Worm (Caenorhabditis elegans) whole organism, L4 larva: ENCODE measurements around the gene spp-26.

Experiments
- F10B5.3 ChIP-seq: sonication (generic microtip); optimal IDR thresholded peaks from 2 replicates; lab custom pipeline; 2016; ENCODE audit warnings: mild to moderate bottlenecking, missing genetic modification characterization, missing compliant biosample characterization
- R02D3.7 ChIP-seq: fragments of 150-350 bp; sonication (generic microtip); optimal IDR thresholded peaks from 3 replicates; lab custom pipeline; 2014; ENCODE audit warnings: missing biosample characterization, missing genetic modification characterization
- T26A8.4 ChIP-seq: fragments of 200-800 bp; sonication (Bioruptor generic); IDR thresholded peaks from 2 replicates; pipeline ENCODE4 v1.3.6; 2022; ENCODE audit warnings: missing genetic modification characterization, missing compliant biosample characterization
- Y75B8A.6 ChIP-seq: fragments of 200-800 bp; sonication (Bioruptor generic); IDR thresholded peaks from 2 replicates; pipeline ENCODE4 v1.3.6; 2022; ENCODE audit warnings: missing genetic modification reagents, missing genetic modification characterization, missing compliant biosample characterization
- ZK337.2 ChIP-seq: fragments of 200-800 bp; sonication (Bioruptor generic); IDR thresholded peaks from 2 replicates; pipeline ENCODE4 v1.3.6; 2022; ENCODE audit warnings: missing genetic modification reagents, missing genetic modification characterization, missing compliant biosample characterization
- ZK546.5 ChIP-seq, 2 experiments: sonication (generic microtip); optimal IDR thresholded peaks; 2 replicates each; lab custom pipeline; 2017; ENCODE audit warnings: missing biosample characterization in 2 of 2, missing genetic modification characterization in 2 of 2
- aha-1 ChIP-seq: fragments of 150-350 bp; peaks from one replicate; lab custom pipeline; 2014; ENCODE audit warnings: missing biosample characterization, missing genetic modification characterization
- ceh-44 ChIP-seq: fragments of 200-800 bp; sonication (Bioruptor generic); IDR thresholded peaks from 2 replicates; pipeline ENCODE4 v1.3.6; 2022; ENCODE audit warnings: missing genetic modification reagents, missing genetic modification characterization, missing compliant biosample characterization
- ceh-82 ChIP-seq: sonication (generic microtip); optimal IDR thresholded peaks from 2 replicates; lab custom pipeline; 2017; ENCODE audit warnings: missing biosample characterization, missing genetic modification characterization
- ctbp-1 ChIP-seq: fragments of 200-800 bp; sonication (Bioruptor generic); IDR thresholded peaks from 2 replicates; pipeline ENCODE4 v1.3.6; 2022; ENCODE audit warnings: missing genetic modification reagents, missing genetic modification characterization, missing compliant biosample characterization
- daf-16 ChIP-seq, 3 experiments: sonication (generic microtip); optimal IDR thresholded peaks; 2 replicates each; lab custom pipeline; 2016 to 2017; ENCODE audit warnings: missing genetic modification characterization in 3 of 3, missing genetic modification reagents in 3 of 3, mild to moderate bottlenecking in 2 of 3, missing compliant biosample characterization in 2 of 3, missing biosample characterization in 1 of 3, moderate library complexity in 1 of 3
- dmd-6 ChIP-seq: fragments of 200-800 bp; sonication (Bioruptor generic); IDR thresholded peaks from 2 replicates; pipeline ENCODE4 v1.3.6; 2022; ENCODE audit warnings: missing genetic modification reagents, missing genetic modification characterization, missing compliant biosample characterization
- duxl-1 ChIP-seq: sonication (generic microtip); optimal IDR thresholded peaks from 2 replicates; lab custom pipeline; 2016; ENCODE audit warnings: mild to moderate bottlenecking, missing genetic modification characterization, moderate library complexity, missing compliant biosample characterization; ENCODE audit not compliant: poor library complexity
- dve-1 ChIP-seq: sonication (generic microtip); optimal IDR thresholded peaks from 2 replicates; lab custom pipeline; 2017; ENCODE audit warnings: antibody characterized with exemption, mild to moderate bottlenecking, missing genetic modification characterization, missing compliant biosample characterization; ENCODE audit not compliant: insufficient read depth
- egl-43 ChIP-seq: fragments of 200-800 bp; sonication (Bioruptor generic); IDR thresholded peaks from 2 replicates; pipeline ENCODE4 v1.3.6; 2022; ENCODE audit warnings: missing genetic modification reagents, missing genetic modification characterization, missing compliant biosample characterization
- fkh-10 ChIP-seq: fragments of 150-350 bp; optimal IDR thresholded peaks from 2 replicates; lab custom pipeline; 2014; ENCODE audit warnings: missing biosample characterization, missing genetic modification reagents, missing genetic modification characterization
- fos-1 ChIP-seq: fragments of 150-350 bp; optimal IDR thresholded peaks from 2 replicates; lab custom pipeline; 2014; ENCODE audit warnings: missing biosample characterization, missing genetic modification characterization
- gei-8 ChIP-seq: fragments of 200-800 bp; sonication (Bioruptor generic); optimal IDR thresholded peaks from 2 replicates; lab custom pipeline; 2018; ENCODE audit warnings: mild to moderate bottlenecking, missing genetic modification characterization, missing compliant biosample characterization
- hlh-11 ChIP-seq: fragments of 200-800 bp; sonication (Bioruptor generic); optimal IDR thresholded peaks from 2 replicates; lab custom pipeline; 2018; ENCODE audit warnings: mild to moderate bottlenecking, missing genetic modification characterization, missing compliant biosample characterization
- hlh-30 ChIP-seq: sonication (generic microtip); optimal IDR thresholded peaks from 2 replicates; lab custom pipeline; 2017; ENCODE audit warnings: antibody characterized with exemption, mild to moderate bottlenecking, missing genetic modification characterization, missing compliant biosample characterization; ENCODE audit not compliant: insufficient read depth
- hmg-1.1 ChIP-seq: fragments of 200-800 bp; sonication (Bioruptor generic); IDR thresholded peaks from 2 replicates; pipeline ENCODE4 v1.3.6; 2022; ENCODE audit warnings: missing genetic modification reagents, missing genetic modification characterization, missing compliant biosample characterization
- lin-15B ChIP-seq: fragments of 150-350 bp; sonication (generic microtip); optimal IDR thresholded peaks from 3 replicates; lab custom pipeline; 2014; ENCODE audit warnings: missing biosample characterization, missing genetic modification characterization
- lin-38 ChIP-seq: fragments of 200-800 bp; sonication (Bioruptor generic); IDR thresholded peaks from 2 replicates; pipeline ENCODE4 v1.3.6; 2022; ENCODE audit warnings: missing genetic modification reagents, missing genetic modification characterization, missing compliant biosample characterization
- lin-39 ChIP-seq: fragments of 150-350 bp; optimal IDR thresholded peaks from 2 replicates; lab custom pipeline; 2014; ENCODE audit warnings: missing biosample characterization, missing genetic modification reagents, missing genetic modification characterization
- lsy-2 ChIP-seq, 2 experiments: fragments of 150-350 bp in 1 of 2; sonication (generic microtip) in 1 of 2; optimal IDR thresholded peaks; 2 replicates each; lab custom pipeline; 2014 to 2017; ENCODE audit warnings: missing biosample characterization in 2 of 2, missing genetic modification characterization in 2 of 2
- mdt-29 ChIP-seq: fragments of 200-800 bp; sonication (Bioruptor generic); IDR thresholded peaks from 2 replicates; pipeline ENCODE4 v1.3.6; 2022; ENCODE audit warnings: missing genetic modification reagents, missing genetic modification characterization, missing compliant biosample characterization
- mxl-2 ChIP-seq: fragments of 200-800 bp; sonication (Bioruptor generic); conservative IDR thresholded peaks from 2 replicates; pipeline ENCODE4 v1.3.6; 2022; ENCODE audit warnings: missing genetic modification reagents, missing genetic modification characterization, missing compliant biosample characterization
- mxl-3 ChIP-seq: fragments of 200-800 bp; sonication (Bioruptor generic); optimal IDR thresholded peaks from 2 replicates; lab custom pipeline; 2018; ENCODE audit warnings: mild to moderate bottlenecking, missing genetic modification characterization, missing compliant biosample characterization
- nhr-25 ChIP-seq: sonication (generic microtip); optimal IDR thresholded peaks from 2 replicates; lab custom pipeline; 2017; ENCODE audit warnings: missing genetic modification characterization, mild to moderate bottlenecking, missing compliant biosample characterization, antibody characterized with exemption, moderate library complexity, borderline replicate concordance; ENCODE audit not compliant: insufficient read depth
- nhr-28 ChIP-seq: fragments of 150-350 bp; optimal IDR thresholded peaks from 2 replicates; lab custom pipeline; 2014; ENCODE audit warnings: missing biosample characterization, missing genetic modification characterization
- nhr-48 ChIP-seq: sonication (generic microtip); optimal IDR thresholded peaks from 2 replicates; lab custom pipeline; 2016; ENCODE audit warnings: mild to moderate bottlenecking, missing genetic modification characterization, missing compliant biosample characterization
- nhr-6 ChIP-seq: fragments of 150-350 bp; optimal IDR thresholded peaks from 2 replicates; lab custom pipeline; 2014; ENCODE audit warnings: missing biosample characterization, missing genetic modification characterization
- pha-4 ChIP-seq, 2 experiments: fragments of 150-350 bp in 1 of 2; fragments of 200-800 bp in 1 of 2; sonication (Bioruptor generic) in 1 of 2; IDR thresholded peaks in 1 of 2; optimal IDR thresholded peaks in 1 of 2; 2 replicates each; pipeline versions ENCODE4 v1.3.6 to Lab custom; 2014 to 2022; ENCODE audit warnings: missing genetic modification characterization in 2 of 2, missing genetic modification reagents in 2 of 2, missing biosample characterization in 1 of 2, missing compliant biosample characterization in 1 of 2
- pqm-1 ChIP-seq: sonication (generic microtip); optimal IDR thresholded peaks from 2 replicates; lab custom pipeline; 2017; ENCODE audit warnings: missing biosample characterization, missing genetic modification characterization
- rbr-2 ChIP-seq: sonication (generic microtip); optimal IDR thresholded peaks from 2 replicates; lab custom pipeline; 2016; ENCODE audit warnings: missing genotype, missing genetic modification characterization, missing compliant biosample characterization
- set-16 ChIP-seq: fragments of 200-800 bp; sonication (Bioruptor generic); IDR thresholded peaks from 2 replicates; pipeline ENCODE4 v1.3.6; 2022; ENCODE audit warnings: missing genetic modification reagents, missing genetic modification characterization, missing compliant biosample characterization
- unc-62 ChIP-seq, 3 experiments: fragments of 150-350 bp in 1 of 3; sonication (generic microtip); optimal IDR thresholded peaks in 2 of 3; peaks in 1 of 3; 1 replicate in 1 of 3; 2 replicates in 2 of 3; lab custom pipeline; 2014 to 2017; ENCODE audit warnings: missing biosample characterization in 3 of 3, missing genetic modification characterization in 3 of 3, missing genetic modification reagents in 3 of 3, missing genotype in 1 of 3
- vab-7 ChIP-seq: fragments of 200-800 bp; sonication (Bioruptor generic); IDR thresholded peaks from 2 replicates; pipeline ENCODE4 v1.3.6; 2022; ENCODE audit warnings: missing genetic modification reagents, missing genetic modification characterization, missing compliant biosample characterization
- zag-1 ChIP-seq: fragments of 150-350 bp; optimal IDR thresholded peaks from 2 replicates; lab custom pipeline; 2014; ENCODE audit warnings: missing biosample characterization, missing genetic modification characterization
- zfp-3 ChIP-seq: fragments of 200-800 bp; sonication (Bioruptor generic); conservative IDR thresholded peaks from 2 replicates; pipeline ENCODE4 v1.3.6; 2022; ENCODE audit warnings: missing genetic modification reagents, missing genetic modification characterization, missing compliant biosample characterization

spp-26 gene

ce11 chrV:6546450-6547171 is 12.4 kb downstream of the spp-26 start, which contains the start of gene dre-1:
Gene dre-1 (minus strand): TSS chrV:6546500.
- TF ChIP-seq fos-1 (tag; lab: Kevin White, UChicago) = no peak
- TF ChIP-seq nhr-28 (tag; lab: Kevin White, UChicago) = peak; percentile 45
- TF ChIP-seq unc-62 (GFP tag; optimal IDR thresholded peaks at IDR 0.05 in 1 of 2; lab: Kevin White, UChicago) = no peak
- TF ChIP-seq unc-62 (tag; optimal IDR thresholded peaks at IDR 0.05; lab: Kevin White, UChicago) = no peak
- no peak for TF ChIP-seq nhr-6 (tag; lab: Kevin White, UChicago)
- no peak for TF ChIP-seq ZK337.2 (GFP tag; lab: Robert Waterston, UW)
- no peak for TF ChIP-seq ZK546.5 (tag; optimal IDR thresholded peaks at IDR 0.05; lab: Kevin White, UChicago)
- TF ChIP-seq duxl-1 (tag; lab: Kevin White, UChicago) = no peak
- TF ChIP-seq mxl-2 (GFP tag; lab: Robert Waterston, UW) = no peak
- TF ChIP-seq gei-8 (GFP tag; lab: Kevin White, UChicago) = no peak
- TF ChIP-seq hlh-30 (tag; lab: Kevin White, UChicago) = peak; percentile 11
- no peak for TF ChIP-seq lsy-2 (tag; optimal IDR thresholded peaks at IDR 0.05; lab: Kevin White, UChicago)
- no peak for TF ChIP-seq ctbp-1
- TF ChIP-seq pqm-1 = peak; percentile 37
- no peak for TF ChIP-seq hmg-1.1 (GFP tag; lab: Robert Waterston, UW)
- TF ChIP-seq fkh-10 (GFP tag; lab: Kevin White, UChicago) = no peak
- TF ChIP-seq nhr-48 = no peak
- peak; percentile 71 for TF ChIP-seq aha-1 (tag; lab: Kevin White, UChicago)
- TF ChIP-seq dmd-6 (GFP tag; lab: Robert Waterston, UW) = 0 out of 2 replicates have a peak, but pooled peaks have one; percentile 18
- peak; percentile 14 for TF ChIP-seq hlh-11
- no peak for TF ChIP-seq vab-7
- no peak for TF ChIP-seq mxl-3 (GFP tag; lab: Kevin White, UChicago)
- TF ChIP-seq zag-1 (tag; lab: Kevin White, UChicago) = no peak
- no peak for TF ChIP-seq rbr-2 (tag; lab: Kevin White, UChicago)
- no peak for TF ChIP-seq T26A8.4 (GFP tag; lab: Robert Waterston, UW)
- TF ChIP-seq Y75B8A.6 (GFP tag; lab: Robert Waterston, UW) = no peak
- TF ChIP-seq R02D3.7 (tag; lab: Kevin White, UChicago) = no peak
- no peak for TF ChIP-seq ceh-44 (GFP tag; lab: Robert Waterston, UW)
- TF ChIP-seq dve-1 = peak; percentile 62
- TF ChIP-seq F10B5.3 (tag; lab: Kevin White, UChicago) = no peak
- TF ChIP-seq daf-16 (GFP tag; optimal IDR thresholded peaks at IDR 0.05; lab: Kevin White, UChicago) = no peak
- TF ChIP-seq daf-16 (tag; optimal IDR thresholded peaks at IDR 0.05; lab: Kevin White, UChicago) = peak; percentile 26

DNA sequence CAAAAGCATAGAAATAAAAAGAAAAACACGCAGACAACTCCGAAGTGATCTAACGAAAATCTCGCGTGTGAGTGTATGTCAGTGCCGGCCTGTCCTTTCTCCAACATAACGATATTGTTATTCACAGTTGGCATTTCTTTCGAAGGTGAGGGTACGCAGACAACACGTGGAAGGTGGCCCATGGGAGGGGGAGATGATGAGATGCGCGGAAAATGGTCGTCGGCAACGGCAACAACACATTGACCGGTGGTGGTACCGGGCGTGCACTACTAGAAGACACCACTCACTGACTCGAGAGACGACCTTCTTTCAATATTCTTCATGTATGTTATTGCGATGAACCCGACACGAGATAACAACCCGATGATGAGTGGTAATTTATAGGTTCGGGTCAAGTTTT is 14.0 kb downstream of the spp-26 start:
- TF ChIP-seq vab-7 (no peak), hlh-30 (tag; lab: Kevin White, UChicago) (peak; percentile 51), nhr-25 (tag; lab: Kevin White, UChicago) (peak; percentile 33), mxl-3 (GFP tag; lab: Kevin White, UChicago) (peak; percentile 57), zfp-3 (no peak), lin-39 (no peak), unc-62 (GFP tag; optimal IDR thresholded peaks at IDR 0.05 in 1 of 2; lab: Kevin White, UChicago) (peak in 1 of 2 experiments; percentile 78), unc-62 (tag; optimal IDR thresholded peaks at IDR 0.05; lab: Kevin White, UChicago) (no peak)

DNA sequence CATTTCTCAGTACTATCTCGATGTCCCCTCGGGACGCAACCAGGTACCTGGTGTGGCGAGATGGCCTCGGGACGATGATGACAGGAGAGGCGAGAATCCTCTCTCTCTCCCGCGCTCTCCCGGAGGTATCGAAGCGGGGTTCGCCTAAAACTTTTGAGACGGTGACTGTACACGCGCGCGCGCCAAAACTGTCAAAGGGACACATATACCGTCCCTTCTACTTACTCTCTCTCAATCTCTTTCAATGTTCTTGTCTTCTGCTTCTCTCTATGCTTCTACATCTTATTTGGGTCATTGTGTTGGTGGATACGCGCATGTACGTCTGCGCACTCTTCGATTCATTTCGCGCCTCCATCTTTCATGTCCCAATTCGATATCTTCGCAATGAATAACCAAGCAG is 17.1 kb downstream of the spp-26 start:
- TF ChIP-seq unc-62 (GFP tag; optimal IDR thresholded peaks at IDR 0.05 in 1 of 2; lab: Kevin White, UChicago) (peak in 1 of 2 experiments; percentile 97), unc-62 (tag; optimal IDR thresholded peaks at IDR 0.05; lab: Kevin White, UChicago) (no peak), aha-1 (tag; lab: Kevin White, UChicago) (peak; percentile 72), egl-43 (0 out of 2 replicates have a peak, but pooled peaks have one; percentile 27), nhr-48 (no peak), set-16 (GFP tag; lab: Robert Waterston, UW) (peak; percentile 90), hlh-30 (tag; lab: Kevin White, UChicago) (peak; percentile 45), lsy-2 (tag; optimal IDR thresholded peaks at IDR 0.05; lab: Kevin White, UChicago) (peak in 1 of 2 experiments; percentile 10), lin-38 (GFP tag; lab: Robert Waterston, UW) (no peak), hlh-11 (peak; percentile 46), lin-15B (tag; lab: Kevin White, UChicago) (no peak), pha-4 (GFP tag; IDR thresholded peaks at IDR 0.05; lab: Robert Waterston, UW) (no peak), pha-4 (tag; optimal IDR thresholded peaks at IDR 0.05; lab: Kevin White, UChicago) (no peak), mxl-3 (GFP tag; lab: Kevin White, UChicago) (peak; percentile 66), ceh-82 (tag; lab: Kevin White, UChicago) (no peak), nhr-25 (tag; lab: Kevin White, UChicago) (peak; percentile 14), dve-1 (no peak), mdt-29 (GFP tag; lab: Robert Waterston, UW) (no peak)
